Fruit fly (Drosophila melanogaster): ENCODE results near the gene CG11357.
A peak's percentile ranks its signal among the peaks of the same experiment; 100 is the strongest.

CG11357 gene

dm6 chr3L:4541573-4542371 lies at the start of gene CG11357 (continued):
- TF ChIP-seq Rfx (GFP tag; IDR thresholded peaks at IDR 0.05) (peak; percentile 99), CG8388 (GFP tag; optimal IDR thresholded peaks at IDR 0.05) (peak; percentile 99), bcd (GFP tag; optimal IDR thresholded peaks at IDR 0.05) (peak; percentile 98), Sin3A (optimal IDR thresholded peaks at IDR 0.05) (no peak), CG30431 (GFP tag; optimal IDR thresholded peaks at IDR 0.05) (peak; percentile 88), org-1 (GFP tag; optimal IDR thresholded peaks at IDR 0.05) (peak; percentile 95), pb (GFP tag; optimal IDR thresholded peaks at IDR 0.05) (peak; percentile 50), p53 (GFP tag; optimal IDR thresholded peaks at IDR 0.05) (peak; percentile 56), btn (GFP tag; optimal IDR thresholded peaks at IDR 0.05) (peak; percentile 47), CG18476 (GFP tag; optimal IDR thresholded peaks at IDR 0.05) (peak; percentile 89), C15 (GFP tag; IDR thresholded peaks at IDR 0.05) (peak; percentile 97), Chrac-16 (GFP tag; optimal IDR thresholded peaks at IDR 0.05) (peak; percentile 97), CG11085 (GFP tag; IDR thresholded peaks at IDR 0.05) (peak; percentile 98), gem (tag; optimal IDR thresholded peaks at IDR 0.05) (peak; percentile 100), CG3163 (GFP tag; optimal IDR thresholded peaks at IDR 0.05) (peak; percentile 51), CG8478 (optimal IDR thresholded peaks at IDR 0.05) (no peak), toy (GFP tag; IDR thresholded peaks at IDR 0.05) (peak; percentile 97), slp2 (GFP tag; optimal IDR thresholded peaks at IDR 0.05) (peak; percentile 81), da (GFP tag; optimal IDR thresholded peaks at IDR 0.05) (no peak), CG10147 (GFP tag; optimal IDR thresholded peaks at IDR 0.05) (peak; percentile 99), ci (GFP tag; IDR thresholded peaks at IDR 0.05) (peak; percentile 99), nom (GFP tag; optimal IDR thresholded peaks at IDR 0.05) (peak; percentile 98), Hr78 (GFP tag; optimal IDR thresholded peaks at IDR 0.05) (peak in 1 of 2 experiments; percentile 94), CG11093 (GFP tag; IDR thresholded peaks at IDR 0.05) (peak; percentile 98), onecut (GFP tag; IDR thresholded peaks at IDR 0.05) (peak; percentile 96), gce (GFP tag; IDR thresholded peaks at IDR 0.05) (peak; percentile 99), CG13123 (GFP tag; optimal IDR thresholded peaks at IDR 0.05) (peak; percentile 94), lov (optimal IDR thresholded peaks at IDR 0.05) (no peak), lov (GFP tag; IDR thresholded peaks at IDR 0.05) (peak; percentile 97), CG12942 (GFP tag; optimal IDR thresholded peaks at IDR 0.05) (peak; percentile 97), CG8944 (GFP tag; optimal IDR thresholded peaks at IDR 0.05) (peak; percentile 53), zf30C (GFP tag; optimal IDR thresholded peaks at IDR 0.05) (peak; percentile 34), gt (GFP tag; IDR thresholded peaks at IDR 0.05) (peak; percentile 96), shn (GFP tag; optimal IDR thresholded peaks at IDR 0.05) (peak; percentile 50), ind (GFP tag; optimal IDR thresholded peaks at IDR 0.05) (peak; percentile 96), CG14860 (GFP tag; IDR thresholded peaks at IDR 0.05; ENCODE audit: partially characterized antibody) (peak; percentile 69), cas (GFP tag; IDR thresholded peaks at IDR 0.05) (peak; percentile 98), Lhr (GFP tag; optimal IDR thresholded peaks at IDR 0.05) (peak; percentile 83), Scr (GFP tag; IDR thresholded peaks at IDR 0.05; ENCODE audit: partially characterized antibody) (peak; percentile 84), CG9215 (GFP tag; IDR thresholded peaks at IDR 0.05) (peak; percentile 98), Mes4 (GFP tag; optimal IDR thresholded peaks at IDR 0.05) (peak; percentile 43), pfk (GFP tag; optimal IDR thresholded peaks at IDR 0.05) (peak; percentile 70), CG10959 (GFP tag; IDR thresholded peaks at IDR 0.05) (peak; percentile 97), CoRest (tag; optimal IDR thresholded peaks at IDR 0.05) (peak; percentile 99), Ets65A (GFP tag) (peak; percentile 96), CG10431 (GFP tag; optimal IDR thresholded peaks at IDR 0.05) (peak; percentile 96)

Measured in whole organism, embryonic.